Worm (Caenorhabditis elegans) whole organism, early embryonic: Measurements from ENCODE around the gene dct-13.

Source experiments
- B0310.2 ChIP-seq: sonication (generic microtip); optimal IDR thresholded peaks from 2 replicates; lab custom pipeline; 2016; ENCODE audit warnings: mild to moderate bottlenecking, missing genetic modification characterization, missing compliant biosample characterization
- F13C5.2 ChIP-seq: sonication (generic microtip); optimal IDR thresholded peaks from 2 replicates; lab custom pipeline; 2017; ENCODE audit warnings: mild to moderate bottlenecking, missing genetic modification characterization, inconsistent platforms, missing compliant biosample characterization
- aly-1 ChIP-seq: sonication (generic microtip); optimal IDR thresholded peaks from 2 replicates; lab custom pipeline; 2016; ENCODE audit warnings: missing genetic modification characterization, missing compliant biosample characterization
- ama-1 ChIP-seq: fragments of 150-350 bp; optimal IDR thresholded peaks from 2 replicates; lab custom pipeline; 2014
- ceh-13 ChIP-seq: fragments of 200-800 bp; sonication (Bioruptor generic); optimal IDR thresholded peaks from 2 replicates; lab custom pipeline; 2018; ENCODE audit warnings: mild to moderate bottlenecking, missing genetic modification characterization, missing compliant biosample characterization
- ceh-36 ChIP-seq: sonication (generic microtip); optimal IDR thresholded peaks from 2 replicates; lab custom pipeline; 2016; ENCODE audit warnings: missing genetic modification characterization, inconsistent platforms, missing compliant biosample characterization
- ets-7 ChIP-seq: sonication (generic microtip); optimal IDR thresholded peaks from 2 replicates; lab custom pipeline; 2016; ENCODE audit warnings: missing genotype, missing genetic modification characterization, missing compliant biosample characterization
- flt-1 ChIP-seq: fragments of 200-800 bp; sonication (Bioruptor generic); IDR thresholded peaks from 2 replicates; pipeline ENCODE4 v1.3.6; 2022; ENCODE audit warnings: missing genetic modification characterization, missing compliant biosample characterization
- hmbx-1 ChIP-seq: sonication (generic microtip); optimal IDR thresholded peaks from 2 replicates; lab custom pipeline; 2016; ENCODE audit warnings: mild to moderate bottlenecking, missing genetic modification characterization, missing compliant biosample characterization
- hmg-4 ChIP-seq: fragments of 200-800 bp; sonication (Bioruptor generic); optimal IDR thresholded peaks from 2 replicates; lab custom pipeline; 2018; ENCODE audit warnings: mild to moderate bottlenecking, missing genetic modification characterization, missing compliant biosample characterization
- hnd-1 ChIP-seq: sonication (generic microtip); optimal IDR thresholded peaks from 2 replicates; lab custom pipeline; 2016; ENCODE audit warnings: missing genetic modification characterization, missing compliant biosample characterization
- pes-1 ChIP-seq: fragments of 200-800 bp; sonication (Bioruptor generic); IDR thresholded peaks from 2 replicates; pipeline ENCODE4 v1.3.6; 2022; ENCODE audit warnings: missing genetic modification reagents, missing genetic modification characterization, missing compliant biosample characterization
- scrt-1 ChIP-seq: fragments of 200-800 bp; sonication (Bioruptor generic); IDR thresholded peaks from 2 replicates; pipeline ENCODE4 v1.3.6; 2022; ENCODE audit warnings: missing genetic modification characterization, missing compliant biosample characterization
- sea-1 ChIP-seq: fragments of 200-800 bp; sonication (Bioruptor generic); conservative IDR thresholded peaks from 2 replicates; pipeline ENCODE4 v1.3.6; 2022; ENCODE audit warnings: missing genetic modification characterization, missing compliant biosample characterization
- tbx-11 ChIP-seq: fragments of 200-800 bp; sonication (Bioruptor generic); IDR thresholded peaks from 2 replicates; pipeline ENCODE4 v1.3.6; 2022; ENCODE audit warnings: missing genetic modification characterization, missing compliant biosample characterization
- tbx-37 ChIP-seq: fragments of 200-800 bp; sonication (Bioruptor generic); conservative IDR thresholded peaks from 2 replicates; pipeline ENCODE4 v1.3.6; 2022; ENCODE audit warnings: missing genetic modification reagents, missing genetic modification characterization, missing compliant biosample characterization
- tra-4 ChIP-seq: sonication (generic microtip); optimal IDR thresholded peaks from 2 replicates; lab custom pipeline; 2017; ENCODE audit warnings: missing genetic modification characterization, missing compliant biosample characterization

Gene dct-13

DNA sequence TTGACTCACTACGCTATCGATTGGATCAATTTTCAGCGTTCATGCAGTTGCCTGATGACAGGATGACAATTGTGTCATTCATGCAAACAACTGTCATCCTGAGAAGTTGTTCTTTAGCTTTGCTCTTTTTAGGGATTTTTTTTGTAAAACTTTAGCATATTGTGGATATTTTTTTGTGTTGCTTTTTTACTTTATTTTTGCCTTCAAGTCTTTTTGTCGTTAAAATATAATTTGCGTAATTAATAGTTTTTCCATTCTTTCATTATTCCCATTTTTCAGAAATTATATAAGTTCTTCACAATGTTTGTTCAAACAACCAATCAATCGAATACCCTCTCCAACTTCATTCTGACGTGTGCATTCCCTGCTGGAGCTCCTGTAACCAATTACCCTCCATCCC, 15.7 kb upstream of the dct-13 start, which contains the start of gene Y116A8C.20:
Gene Y116A8C.20, plus strand, starts transcription at position 301 of the 400 bp plus-strand sequence.
- TF ChIP-seq pes-1 (GFP tag; lab: Robert Waterston, UW) (no peak), ceh-13 (no peak), hmbx-1 (no peak), flt-1 (GFP tag; lab: Robert Waterston, UW) (no peak), scrt-1 (GFP tag; lab: Robert Waterston, UW) (no peak), tra-4 (tag; lab: Kevin White, UChicago) (no peak), ama-1 (lab: Kevin White, UChicago) (no peak), tbx-11 (GFP tag; lab: Robert Waterston, UW) (no peak)

- no peak for TF ChIP-seq ama-1 (lab: Kevin White, UChicago)
- no peak for TF ChIP-seq hmbx-1
- no peak for TF ChIP-seq scrt-1 (GFP tag; lab: Robert Waterston, UW)
- no peak for TF ChIP-seq sea-1 (GFP tag; lab: Robert Waterston, UW)
- no peak for TF ChIP-seq tbx-37 (GFP tag; lab: Robert Waterston, UW)
- TF ChIP-seq ceh-13: no peak
- no peak for TF ChIP-seq pes-1 (GFP tag; lab: Robert Waterston, UW)
- TF ChIP-seq flt-1 (GFP tag; lab: Robert Waterston, UW): no peak
- TF ChIP-seq B0310.2 (tag; lab: Kevin White, UChicago): no peak
- no peak for TF ChIP-seq hnd-1 (tag; lab: Kevin White, UChicago)
- no peak for TF ChIP-seq aly-1 (tag; lab: Kevin White, UChicago)
- TF ChIP-seq tbx-11 (GFP tag; lab: Robert Waterston, UW): no peak
- no peak for TF ChIP-seq tra-4 (tag; lab: Kevin White, UChicago)
- no peak for TF ChIP-seq hmg-4
Observed at ce11 chrIV:17039545-17039944, 14.6 kb upstream of the dct-13 start, which contains the start of gene Y116A8C.19. Y116A8C.19 (minus strand) TSS chrIV:17039645.

DNA sequence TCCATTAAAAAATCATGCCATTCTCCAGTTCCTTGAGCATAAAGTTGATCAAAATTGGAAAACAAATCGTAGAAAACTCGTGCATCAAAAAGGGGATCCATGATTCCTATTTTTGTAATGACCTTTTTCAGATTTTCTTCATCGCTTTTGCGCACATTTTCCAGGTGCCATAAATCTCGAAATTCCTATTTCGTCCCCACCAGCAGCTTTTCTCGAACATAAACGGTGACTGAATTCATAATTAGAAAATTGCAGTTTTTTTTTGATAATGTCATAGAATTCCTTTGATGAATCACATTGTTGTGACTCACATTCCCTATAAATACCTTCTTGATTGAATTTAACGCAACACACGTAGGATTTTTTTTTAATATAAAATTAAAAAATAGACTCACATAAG, 5.6 kb upstream of the dct-13 start, which contains the start of gene nhr-229:
Gene nhr-229, minus strand, starts transcription at position 101 of the 400 bp plus-strand sequence.
- TF ChIP-seq hmbx-1: no peak
- TF ChIP-seq ets-7: no peak
- TF ChIP-seq B0310.2 (tag; lab: Kevin White, UChicago): no peak
- TF ChIP-seq flt-1 (GFP tag; lab: Robert Waterston, UW): no peak
- TF ChIP-seq ama-1 (lab: Kevin White, UChicago): no peak
- no peak for TF ChIP-seq pes-1 (GFP tag; lab: Robert Waterston, UW)
- TF ChIP-seq aly-1 (tag; lab: Kevin White, UChicago): no peak
- no peak for TF ChIP-seq F13C5.2
- no peak for TF ChIP-seq hnd-1 (tag; lab: Kevin White, UChicago)
- TF ChIP-seq ceh-13: no peak
- TF ChIP-seq tbx-37 (GFP tag; lab: Robert Waterston, UW): no peak

- no peak for TF ChIP-seq tbx-37 (GFP tag; lab: Robert Waterston, UW)
Observed at ce11 chrIV:17026568-17026967, 1.7 kb upstream of the dct-13 start.

ce11 chrIV:17021042-17021441, 3.9 kb downstream of the dct-13 start:
- TF ChIP-seq ama-1 (lab: Kevin White, UChicago): no peak
- no peak for TF ChIP-seq aly-1 (tag; lab: Kevin White, UChicago)
- no peak for TF ChIP-seq scrt-1 (GFP tag; lab: Robert Waterston, UW)
- no peak for TF ChIP-seq flt-1 (GFP tag; lab: Robert Waterston, UW)
- no peak for TF ChIP-seq tbx-11 (GFP tag; lab: Robert Waterston, UW)
- TF ChIP-seq tbx-37 (GFP tag; lab: Robert Waterston, UW): no peak
- no peak for TF ChIP-seq hmg-4
- no peak for TF ChIP-seq hnd-1 (tag; lab: Kevin White, UChicago)
- no peak for TF ChIP-seq F13C5.2

ce11 chrIV:17010274-17010673, 14.6 kb downstream of the dct-13 start:
- no peak for TF ChIP-seq sea-1 (GFP tag; lab: Robert Waterston, UW)
- TF ChIP-seq tbx-11 (GFP tag; lab: Robert Waterston, UW): no peak
- TF ChIP-seq tbx-37 (GFP tag; lab: Robert Waterston, UW): no peak

- no peak for TF ChIP-seq scrt-1 (GFP tag; lab: Robert Waterston, UW)
- no peak for TF ChIP-seq ets-7
- no peak for TF ChIP-seq hmbx-1
- TF ChIP-seq hmg-4: no peak
- TF ChIP-seq flt-1 (GFP tag; lab: Robert Waterston, UW): no peak
- no peak for TF ChIP-seq F13C5.2
- TF ChIP-seq B0310.2 (tag; lab: Kevin White, UChicago): no peak
- TF ChIP-seq tbx-37 (GFP tag; lab: Robert Waterston, UW): no peak
- TF ChIP-seq hnd-1 (tag; lab: Kevin White, UChicago): no peak
- TF ChIP-seq tra-4 (tag; lab: Kevin White, UChicago): no peak
- no peak for TF ChIP-seq aly-1 (tag; lab: Kevin White, UChicago)
- TF ChIP-seq ceh-13: no peak
- TF ChIP-seq tbx-11 (GFP tag; lab: Robert Waterston, UW): no peak
- no peak for TF ChIP-seq sea-1 (GFP tag; lab: Robert Waterston, UW)
- no peak for TF ChIP-seq ceh-36 (tag; lab: Kevin White, UChicago)
- TF ChIP-seq pes-1 (GFP tag; lab: Robert Waterston, UW): no peak
- no peak for TF ChIP-seq ama-1 (lab: Kevin White, UChicago)
Observed at ce11 chrIV:17005734-17006133, 19.2 kb downstream of the dct-13 start.

- TF ChIP-seq pes-1 (GFP tag; lab: Robert Waterston, UW): peak; percentile 57; the same call in 1 of the 2 replicates
- no peak for TF ChIP-seq tra-4 (tag; lab: Kevin White, UChicago)
- TF ChIP-seq ets-7: peak; percentile 38
- TF ChIP-seq scrt-1 (GFP tag; lab: Robert Waterston, UW): no peak
- TF ChIP-seq hnd-1 (tag; lab: Kevin White, UChicago): peak; percentile 28
- TF ChIP-seq tbx-11 (GFP tag; lab: Robert Waterston, UW): 0 out of 2 replicates have a peak, but pooled peaks have one; percentile 37
- TF ChIP-seq tbx-37 (GFP tag; lab: Robert Waterston, UW): peak; percentile 85
Observed at ce11 chrIV:16995425-16995824, 29.5 kb downstream of the dct-13 start, which contains the start of gene rom-4. rom-4 (plus strand) TSS chrIV:16995822.
